Worm (Caenorhabditis elegans) whole organism, midembryonic: ENCODE measurements around the gene str-163.

Source experiments
- T22C8.4 ChIP-seq: fragments of 200-800 bp; sonication (Bioruptor generic); IDR thresholded peaks from 2 replicates; pipeline ENCODE4 v1.3.6; 2022; ENCODE audit warnings: missing genetic modification characterization, missing compliant biosample characterization
- cog-1 ChIP-seq: sonication (generic microtip); optimal IDR thresholded peaks from 2 replicates; lab custom pipeline; 2016; ENCODE audit warnings: missing genetic modification characterization, missing compliant biosample characterization
- flt-1 ChIP-seq: fragments of 200-800 bp; sonication (Bioruptor generic); IDR thresholded peaks from 2 replicates; pipeline ENCODE4 v1.3.6; 2022; ENCODE audit warnings: missing genetic modification characterization, missing compliant biosample characterization
- klf-2 ChIP-seq: fragments of 200-800 bp; sonication (Bioruptor generic); conservative IDR thresholded peaks from 2 replicates; pipeline ENCODE4 v1.3.6; 2022; ENCODE audit warnings: missing genetic modification reagents, missing genetic modification characterization, missing compliant biosample characterization
- med-1 ChIP-seq: sonication (generic microtip); optimal IDR thresholded peaks from 2 replicates; lab custom pipeline; 2017; ENCODE audit warnings: missing genetic modification characterization, mild to moderate bottlenecking, missing compliant biosample characterization, antibody characterized with exemption, missing genetic modification reagents; ENCODE audit not compliant: insufficient read depth
- ref-1 ChIP-seq: fragments of 200-800 bp; sonication (Bioruptor generic); conservative IDR thresholded peaks from 2 replicates; pipeline ENCODE4 v1.3.6; 2022; ENCODE audit warnings: missing genetic modification reagents, missing genetic modification characterization, missing compliant biosample characterization
- tab-1 ChIP-seq: fragments of 200-800 bp; sonication (Bioruptor generic); IDR thresholded peaks from 2 replicates; pipeline ENCODE4 v1.3.6; 2022; ENCODE audit warnings: missing genetic modification characterization, missing compliant biosample characterization
- ztf-23 ChIP-seq: fragments of 200-800 bp; sonication (Bioruptor generic); IDR thresholded peaks from 2 replicates; pipeline ENCODE4 v1.3.6; 2022; ENCODE audit warnings: missing genetic modification reagents, missing genetic modification characterization, missing compliant biosample characterization
- ztf-29 ChIP-seq: fragments of 200-800 bp; sonication (Bioruptor generic); IDR thresholded peaks from 2 replicates; pipeline ENCODE4 v1.3.6; 2022; ENCODE audit warnings: missing genetic modification reagents, missing genetic modification characterization, missing compliant biosample characterization

The str-163 gene

DNA sequence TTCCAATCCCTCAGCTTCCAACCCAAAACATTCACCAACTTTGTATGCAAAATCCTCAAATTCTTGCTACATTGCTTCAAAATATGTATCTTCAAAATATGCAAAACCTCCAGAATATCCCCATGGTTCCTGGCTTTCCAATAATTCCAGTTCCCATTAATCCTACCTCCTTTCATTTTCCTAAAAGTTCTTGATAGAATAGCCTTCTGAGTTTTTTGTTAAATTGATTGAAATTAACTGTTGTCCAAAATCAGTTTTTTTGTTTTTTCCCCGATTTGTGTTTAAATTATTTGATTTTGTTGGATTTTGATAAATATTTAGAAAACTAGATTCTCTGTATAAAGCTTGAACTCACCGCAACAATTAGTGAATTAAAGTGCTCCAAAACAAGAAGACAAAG is 51.2 kb downstream of the str-163 start:
- TF ChIP-seq ztf-23 (GFP tag; lab: Robert Waterston, UW) (no peak), tab-1 (GFP tag; lab: Robert Waterston, UW) (no peak), ztf-29 (GFP tag; lab: Robert Waterston, UW) (no peak), T22C8.4 (GFP tag; lab: Robert Waterston, UW) (no peak), klf-2 (GFP tag; lab: Robert Waterston, UW) (no peak), cog-1 (no peak), med-1 (GFP tag; lab: Kevin White, UChicago) (no peak), flt-1 (GFP tag; lab: Robert Waterston, UW) (no peak), ref-1 (GFP tag; lab: Robert Waterston, UW) (no peak)
